Fruit fly (Drosophila melanogaster): ENCODE measurements around the gene CG31913.

dm6 chr2L:5772262-5772661, 11.6 kb upstream of the CG31913 start:
- TF ChIP-seq h (optimal IDR thresholded peaks at IDR 0.05) = no peak
- TF ChIP-seq Sin3A (optimal IDR thresholded peaks at IDR 0.05) = no peak

All from Kc167 (cell line).